Worm (Caenorhabditis elegans) whole organism, mixed stage, embryonic: ENCODE results near the gene F55G11.2.

ENCODE experiments used
- cnd-1 ChIP-seq: fragments of 200-800 bp; sonication (Bioruptor generic); optimal IDR thresholded peaks from 2 replicates; lab custom pipeline; 2018; ENCODE audit warnings: mild to moderate bottlenecking, missing genetic modification characterization, missing compliant biosample characterization
- elt-3 ChIP-seq: fragments of 150-350 bp; optimal IDR thresholded peaks from 2 replicates; lab custom pipeline; 2014; ENCODE audit warnings: missing biosample characterization, missing genetic modification characterization
- lsy-2 ChIP-seq: fragments of 150-350 bp; optimal IDR thresholded peaks from 2 replicates; lab custom pipeline; 2014; ENCODE audit warnings: missing biosample characterization, missing genetic modification characterization
- mab-5 ChIP-seq: fragments of 150-350 bp; optimal IDR thresholded peaks from 2 replicates; lab custom pipeline; 2014; ENCODE audit warnings: missing biosample characterization, missing genetic modification characterization
- mls-2 ChIP-seq: sonication (generic microtip); optimal IDR thresholded peaks from 2 replicates; lab custom pipeline; 2016; ENCODE audit warnings: mild to moderate bottlenecking, missing genetic modification characterization, moderate library complexity, missing compliant biosample characterization
- nhr-12 ChIP-seq: fragments of 150-350 bp; optimal IDR thresholded peaks from 2 replicates; lab custom pipeline; 2014; ENCODE audit warnings: missing biosample characterization, missing genetic modification characterization
- nhr-237 ChIP-seq: fragments of 150-350 bp; optimal IDR thresholded peaks from 2 replicates; lab custom pipeline; 2014; ENCODE audit warnings: missing biosample characterization, missing genetic modification characterization
- tbx-8 ChIP-seq: fragments of 200-800 bp; sonication (Bioruptor generic); optimal IDR thresholded peaks from 2 replicates; lab custom pipeline; 2018; ENCODE audit warnings: mild to moderate bottlenecking, missing genetic modification characterization, moderate library complexity, missing compliant biosample characterization
- unc-39 ChIP-seq: fragments of 150-350 bp; optimal IDR thresholded peaks from 2 replicates; lab custom pipeline; 2014; ENCODE audit warnings: missing biosample characterization, missing genetic modification characterization

DNA sequence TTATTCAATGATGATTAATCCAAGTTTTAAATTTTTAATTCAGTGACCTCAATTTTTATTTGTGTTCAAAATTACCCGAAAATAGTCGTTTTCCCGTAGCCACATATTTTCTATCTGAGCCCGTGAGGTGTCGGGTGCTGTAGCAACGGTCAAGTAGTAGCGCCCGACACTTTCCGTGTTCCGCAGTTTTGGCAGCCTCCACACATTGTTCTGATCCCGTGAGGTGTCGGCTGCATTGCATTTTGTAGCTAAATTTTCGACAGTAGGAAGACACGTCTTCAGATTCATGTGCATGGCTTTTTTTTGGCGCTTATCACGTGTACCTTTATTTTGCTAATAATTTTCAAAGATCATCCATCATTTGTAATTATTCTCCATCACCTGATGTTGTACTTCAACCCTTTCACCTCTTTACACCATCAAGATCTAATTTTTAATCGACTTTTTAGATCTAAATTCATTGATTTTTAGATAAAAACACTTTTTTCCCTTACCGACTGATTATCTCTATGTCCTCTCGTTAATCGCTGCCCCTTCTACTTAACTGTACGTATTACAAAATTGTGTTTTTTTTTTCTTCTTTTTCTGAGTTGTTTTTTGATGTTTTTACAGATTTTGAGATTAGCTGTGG lies 44.7 kb upstream of the F55G11.2 start:
- TF ChIP-seq nhr-12 (no peak), cnd-1 (tag; lab: Kevin White, UChicago) (no peak), lsy-2 (tag; lab: Kevin White, UChicago) (no peak), nhr-237 (tag; lab: Kevin White, UChicago) (no peak), elt-3 (tag; lab: Kevin White, UChicago) (no peak), tbx-8 (GFP tag; lab: Kevin White, UChicago) (no peak), unc-39 (tag; lab: Kevin White, UChicago) (no peak), mab-5 (tag; lab: Kevin White, UChicago) (no peak), mls-2 (tag; lab: Kevin White, UChicago) (no peak)
